Worm (Caenorhabditis elegans) whole organism, midembryonic: ENCODE data around the gene K11G9.5.

Experiments used
- klf-2 ChIP-seq: fragments of 200-800 bp; sonication (Bioruptor generic); conservative IDR thresholded peaks from 2 replicates; pipeline ENCODE4 v1.3.6; 2022; ENCODE audit warnings: missing genetic modification reagents, missing genetic modification characterization, missing compliant biosample characterization
- ref-1 ChIP-seq: fragments of 200-800 bp; sonication (Bioruptor generic); conservative IDR thresholded peaks from 2 replicates; pipeline ENCODE4 v1.3.6; 2022; ENCODE audit warnings: missing genetic modification reagents, missing genetic modification characterization, missing compliant biosample characterization

ce11 chrV:6676158-6676849 is 12.0 kb downstream of the K11G9.5 start, which contains the start of gene cest-34:
- no peak for TF ChIP-seq klf-2 (GFP tag; lab: Robert Waterston, UW)
- TF ChIP-seq ref-1 (GFP tag; lab: Robert Waterston, UW), result no peak
